Fruit fly (Drosophila melanogaster) S2 (cell line): ENCODE data around the gene nyo.

Source experiments
- CG8478 ChIP-seq: fragments of >200 bp; optimal IDR thresholded peaks from 2 replicates; lab custom pipeline; 2018
- CTCF ChIP-seq, 2 experiments: fragments of >200 bp; optimal IDR thresholded peaks; 2 replicates each; lab custom pipeline; 2018

DNA sequence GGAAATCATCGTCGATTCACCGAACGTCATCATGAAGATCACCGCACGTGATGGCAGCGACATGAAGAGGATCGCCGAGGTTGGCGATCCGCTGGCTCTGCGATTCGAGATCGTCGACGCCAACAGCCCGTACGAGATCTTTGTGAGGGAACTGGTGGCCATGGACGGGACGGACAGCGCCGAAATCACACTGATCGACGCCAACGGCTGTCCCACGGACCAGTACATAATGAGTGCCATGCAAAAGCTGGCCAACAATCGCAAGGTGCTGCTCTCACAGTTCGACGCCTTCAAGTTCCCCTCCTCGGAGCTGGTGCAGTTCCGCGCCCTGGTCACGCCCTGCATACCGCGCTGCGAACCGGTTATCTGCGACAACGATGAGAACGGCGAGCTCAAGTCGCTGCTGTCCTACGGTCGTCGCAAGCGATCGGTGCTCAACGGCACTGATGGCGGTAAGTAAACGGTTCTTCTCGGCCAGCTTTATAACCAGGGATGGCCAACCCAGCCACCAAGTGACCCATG is 38.0 kb upstream of the nyo start:
- TF ChIP-seq CTCF (optimal IDR thresholded peaks at IDR 0.05; lab: Kevin White, UChicago) = no peak
- no peak for TF ChIP-seq CG8478 (lab: Kevin White, UChicago)
